Worm (Caenorhabditis elegans) whole organism, L2 larva: Measurements from ENCODE around the gene mev-1.
A peak's percentile ranks its signal among the peaks of the same experiment; 100 is the strongest.

Source experiments
- C34F6.9 ChIP-seq: fragments of 150-350 bp; optimal IDR thresholded peaks from 2 replicates; lab custom pipeline; 2014; ENCODE audit warnings: missing biosample characterization, missing genetic modification characterization
- F13H6.1 ChIP-seq: sonication (generic microtip); optimal IDR thresholded peaks from 2 replicates; lab custom pipeline; 2016; ENCODE audit warnings: missing genetic modification characterization, missing compliant biosample characterization
- R02D3.7 ChIP-seq: fragments of 150-350 bp; optimal IDR thresholded peaks from 2 replicates; lab custom pipeline; 2014; ENCODE audit warnings: missing biosample characterization, missing genetic modification characterization
- ZK546.5 ChIP-seq: sonication (generic microtip); optimal IDR thresholded peaks from 2 replicates; lab custom pipeline; 2017; ENCODE audit warnings: missing biosample characterization, missing genetic modification characterization
- alr-1 ChIP-seq: fragments of 150-350 bp; optimal IDR thresholded peaks from 2 replicates; lab custom pipeline; 2014; ENCODE audit warnings: missing biosample characterization, missing genetic modification characterization
- aly-2 ChIP-seq: fragments of 150-350 bp; optimal IDR thresholded peaks from 2 replicates; lab custom pipeline; 2014; ENCODE audit warnings: missing biosample characterization, missing genetic modification characterization
- ama-1 ChIP-seq: fragments of 150-350 bp; optimal IDR thresholded peaks from 2 replicates; lab custom pipeline; 2018; ENCODE audit warnings: inconsistent platforms
- blmp-1 ChIP-seq: sonication (generic microtip); optimal IDR thresholded peaks from 2 replicates; lab custom pipeline; 2017; ENCODE audit warnings: missing genetic modification characterization, mild to moderate bottlenecking, missing compliant biosample characterization, antibody characterized with exemption, moderate library complexity; ENCODE audit not compliant: insufficient read depth
- ceh-16 ChIP-seq: fragments of 150-350 bp; optimal IDR thresholded peaks from 2 replicates; lab custom pipeline; 2014; ENCODE audit warnings: missing biosample characterization, missing genetic modification characterization
- ceh-82 ChIP-seq: fragments of 150-350 bp; optimal IDR thresholded peaks from 2 replicates; lab custom pipeline; 2014; ENCODE audit warnings: missing biosample characterization, missing genetic modification characterization
- crh-2 ChIP-seq: sonication (generic microtip); optimal IDR thresholded peaks from 2 replicates; lab custom pipeline; 2017; ENCODE audit warnings: missing biosample characterization, missing genetic modification characterization
- dmd-4 ChIP-seq: sonication (generic microtip); optimal IDR thresholded peaks from 2 replicates; lab custom pipeline; 2017; ENCODE audit warnings: missing biosample characterization, missing genetic modification characterization
- egl-27 ChIP-seq: sonication (generic microtip); optimal IDR thresholded peaks from 3 replicates; lab custom pipeline; 2017; ENCODE audit warnings: missing biosample characterization, missing genetic modification reagents, missing genetic modification characterization
- elt-1 ChIP-seq: fragments of 150-350 bp; optimal IDR thresholded peaks from 2 replicates; lab custom pipeline; 2014; ENCODE audit warnings: missing biosample characterization, missing genetic modification characterization
- elt-3 ChIP-seq: sonication (generic microtip); optimal IDR thresholded peaks from 2 replicates; lab custom pipeline; 2017; ENCODE audit warnings: missing biosample characterization, missing genetic modification characterization
- fos-1 ChIP-seq: fragments of 150-350 bp; optimal IDR thresholded peaks from 2 replicates; lab custom pipeline; 2014; ENCODE audit warnings: missing biosample characterization, missing genetic modification characterization
- gmeb-1 ChIP-seq: fragments of 150-350 bp; optimal IDR thresholded peaks from 2 replicates; lab custom pipeline; 2014; ENCODE audit warnings: missing biosample characterization, missing genetic modification characterization
- lin-11 ChIP-seq: fragments of 150-350 bp; sonication (generic microtip); optimal IDR thresholded peaks from 2 replicates; lab custom pipeline; 2014; ENCODE audit warnings: missing biosample characterization, missing genetic modification characterization, inconsistent platforms, mixed read lengths
- lin-39 ChIP-seq: fragments of 150-350 bp; optimal IDR thresholded peaks from 2 replicates; lab custom pipeline; 2014; ENCODE audit warnings: missing biosample characterization, missing genetic modification reagents, missing genetic modification characterization
- lsy-2 ChIP-seq, 2 experiments: fragments of 150-350 bp in 1 of 2; sonication (generic microtip) in 1 of 2; optimal IDR thresholded peaks; 2 replicates each; lab custom pipeline; 2014 to 2017; ENCODE audit warnings: missing biosample characterization in 2 of 2, missing genetic modification characterization in 2 of 2
- mab-5 ChIP-seq: fragments of 150-350 bp; optimal IDR thresholded peaks from 2 replicates; lab custom pipeline; 2014; ENCODE audit warnings: missing biosample characterization, missing genetic modification characterization
- mbf-1 ChIP-seq: sonication (generic microtip); optimal IDR thresholded peaks from 2 replicates; lab custom pipeline; 2017; ENCODE audit warnings: missing biosample characterization, missing genetic modification characterization
- mdl-1 ChIP-seq, 2 experiments: fragments of 150-350 bp in 1 of 2; sonication (generic microtip) in 1 of 2; optimal IDR thresholded peaks; 2 replicates each; lab custom pipeline; 2017; ENCODE audit warnings: missing biosample characterization in 2 of 2, missing genetic modification characterization in 2 of 2
- nhr-10 ChIP-seq: sonication (generic microtip); optimal IDR thresholded peaks from 2 replicates; lab custom pipeline; 2017; ENCODE audit warnings: missing biosample characterization, missing genetic modification characterization
- nhr-11 ChIP-seq: fragments of 150-350 bp; optimal IDR thresholded peaks from 2 replicates; lab custom pipeline; 2014; ENCODE audit warnings: missing biosample characterization, missing genetic modification characterization
- nhr-129 ChIP-seq: fragments of 150-350 bp; optimal IDR thresholded peaks from 2 replicates; lab custom pipeline; 2014; ENCODE audit warnings: missing biosample characterization, missing genetic modification characterization
- nhr-237 ChIP-seq: fragments of 150-350 bp; optimal IDR thresholded peaks from 2 replicates; lab custom pipeline; 2014; ENCODE audit warnings: missing biosample characterization, missing genetic modification characterization
- nhr-25 ChIP-seq: fragments of 150-350 bp; sonication (generic microtip); optimal IDR thresholded peaks from 3 replicates; lab custom pipeline; 2014; ENCODE audit warnings: missing biosample characterization, missing genetic modification characterization
- nhr-6 ChIP-seq: fragments of 150-350 bp; optimal IDR thresholded peaks from 2 replicates; lab custom pipeline; 2014; ENCODE audit warnings: missing biosample characterization, missing genetic modification characterization
- nhr-77 ChIP-seq: fragments of 150-350 bp; optimal IDR thresholded peaks from 2 replicates; lab custom pipeline; 2014; ENCODE audit warnings: missing biosample characterization, missing genetic modification characterization
- sem-4 ChIP-seq: fragments of 150-350 bp; optimal IDR thresholded peaks from 2 replicates; lab custom pipeline; 2014; ENCODE audit warnings: missing biosample characterization, missing genetic modification reagents, missing genetic modification characterization
- skn-1 ChIP-seq: sonication (generic microtip); optimal IDR thresholded peaks from 2 replicates; lab custom pipeline; 2017; ENCODE audit warnings: missing biosample characterization, missing genetic modification characterization
- sma-3 ChIP-seq: sonication (generic microtip); optimal IDR thresholded peaks from 2 replicates; lab custom pipeline; 2016; ENCODE audit warnings: missing genetic modification reagents, missing genetic modification characterization, missing compliant biosample characterization
- sma-9 ChIP-seq, 2 experiments: fragments of 150-350 bp in 1 of 2; sonication (generic microtip) in 1 of 2; optimal IDR thresholded peaks; 2 replicates each; lab custom pipeline; 2014 to 2016; ENCODE audit warnings: missing genetic modification characterization in 2 of 2, mild to moderate bottlenecking in 1 of 2, missing biosample characterization in 1 of 2, missing compliant biosample characterization in 1 of 2, missing genetic modification reagents in 1 of 2, moderate library complexity in 1 of 2
- snpc-4 ChIP-seq: fragments of 150-350 bp; optimal IDR thresholded peaks from 2 replicates; lab custom pipeline; 2014; ENCODE audit warnings: missing biosample characterization, missing genetic modification characterization
- unc-39 ChIP-seq: fragments of 150-350 bp; optimal IDR thresholded peaks from 2 replicates; lab custom pipeline; 2014; ENCODE audit warnings: missing biosample characterization, missing genetic modification characterization
- unc-55 ChIP-seq: fragments of 150-350 bp; sonication (generic microtip); optimal IDR thresholded peaks from 3 replicates; lab custom pipeline; 2014; ENCODE audit warnings: missing biosample characterization, missing genetic modification reagents, missing genetic modification characterization
- unc-62 ChIP-seq: fragments of 150-350 bp; optimal IDR thresholded peaks from 2 replicates; lab custom pipeline; 2014; ENCODE audit warnings: missing biosample characterization, missing genetic modification reagents, missing genetic modification characterization
- zag-1 ChIP-seq: fragments of 150-350 bp; optimal IDR thresholded peaks from 2 replicates; lab custom pipeline; 2014; ENCODE audit warnings: missing biosample characterization, missing genetic modification characterization
- ztf-1 ChIP-seq: fragments of 200-800 bp; sonication (Bioruptor generic); conservative IDR thresholded peaks from 2 replicates; pipeline ENCODE4 v1.3.6; 2022; ENCODE audit warnings: missing genetic modification characterization, missing compliant biosample characterization
- ztf-11 ChIP-seq: sonication (generic microtip); optimal IDR thresholded peaks from 2 replicates; lab custom pipeline; 2017; ENCODE audit warnings: missing biosample characterization, missing genetic modification characterization

mev-1 gene

ce11 chrIII:10367355-10367909 lies 33.4 kb downstream of the mev-1 start:
- TF ChIP-seq nhr-129 (peak; percentile 18), ama-1 (lab: Kevin White, UChicago) (no peak), F13H6.1 (no peak), zag-1 (tag; lab: Kevin White, UChicago) (peak; percentile 10), ztf-11 (tag; lab: Kevin White, UChicago) (no peak), unc-55 (GFP tag; lab: Kevin White, UChicago) (peak; percentile 44), lin-39 (tag; lab: Kevin White, UChicago) (no peak), nhr-77 (tag; lab: Kevin White, UChicago) (no peak), nhr-25 (tag; lab: Kevin White, UChicago) (no peak), C34F6.9 (tag; lab: Kevin White, UChicago) (peak; percentile 45), mab-5 (tag; lab: Kevin White, UChicago) (no peak), ztf-1 (GFP tag; lab: Robert Waterston, UW) (no peak), unc-39 (tag; lab: Kevin White, UChicago) (no peak), lin-11 (tag; lab: Kevin White, UChicago) (no peak), elt-1 (tag; lab: Kevin White, UChicago) (no peak), lsy-2 (tag; optimal IDR thresholded peaks at IDR 0.05; lab: Kevin White, UChicago) (peak in 1 of 2 experiments; percentile 24)

- TF ChIP-seq ceh-82 (tag; lab: Kevin White, UChicago) (no peak), mdl-1 (tag; optimal IDR thresholded peaks at IDR 0.05; lab: Kevin White, UChicago) (no peak), egl-27 (tag; lab: Kevin White, UChicago) (no peak), alr-1 (tag; lab: Kevin White, UChicago) (no peak), ztf-11 (tag; lab: Kevin White, UChicago) (no peak), snpc-4 (tag; lab: Kevin White, UChicago) (no peak), gmeb-1 (tag; lab: Kevin White, UChicago) (no peak), lin-11 (tag; lab: Kevin White, UChicago) (no peak), dmd-4 (tag; lab: Kevin White, UChicago) (no peak), mbf-1 (tag; lab: Kevin White, UChicago) (no peak), unc-62 (no peak), nhr-237 (tag; lab: Kevin White, UChicago) (no peak), unc-39 (tag; lab: Kevin White, UChicago) (no peak)
- TF ChIP-seq, all 48 proteins: peak for 0
These were observed 39.8 kb downstream of the mev-1 start for ce11 chrIII:10373845-10374244.

- peak; percentile 85 for TF ChIP-seq fos-1 (tag; lab: Kevin White, UChicago)
- no peak for TF ChIP-seq aly-2 (tag; lab: Kevin White, UChicago)
- TF ChIP-seq nhr-6 (tag; lab: Kevin White, UChicago), result no peak
- TF ChIP-seq crh-2 (tag; lab: Kevin White, UChicago), result peak; percentile 19
- no peak for TF ChIP-seq ceh-16 (tag; lab: Kevin White, UChicago)
- TF ChIP-seq ceh-82 (tag; lab: Kevin White, UChicago), result no peak
- no peak for TF ChIP-seq ama-1 (lab: Kevin White, UChicago)
- no peak for TF ChIP-seq lin-39 (tag; lab: Kevin White, UChicago)
These were observed 42.0 kb downstream of the mev-1 start for ce11 chrIII:10376041-10376440.

ce11 chrIII:10378899-10379298 lies 44.8 kb downstream of the mev-1 start:
- TF ChIP-seq fos-1 (tag; lab: Kevin White, UChicago) (peak; percentile 72), snpc-4 (tag; lab: Kevin White, UChicago) (no peak), sma-9 (GFP tag; optimal IDR thresholded peaks at IDR 0.05; lab: Kevin White, UChicago) (peak; percentile 1), sma-9 (tag; optimal IDR thresholded peaks at IDR 0.05; lab: Kevin White, UChicago) (no peak)

ce11 chrIII:10379632-10380031 lies 45.6 kb downstream of the mev-1 start:
- TF ChIP-seq sma-3 (no peak), nhr-237 (tag; lab: Kevin White, UChicago) (no peak), sma-9 (GFP tag; optimal IDR thresholded peaks at IDR 0.05; lab: Kevin White, UChicago) (no peak), sma-9 (tag; optimal IDR thresholded peaks at IDR 0.05; lab: Kevin White, UChicago) (no peak), C34F6.9 (tag; lab: Kevin White, UChicago) (peak; percentile 33), lsy-2 (tag; optimal IDR thresholded peaks at IDR 0.05; lab: Kevin White, UChicago) (peak in 1 of 2 experiments; percentile 23), F13H6.1 (peak; percentile 16), fos-1 (tag; lab: Kevin White, UChicago) (no peak), crh-2 (tag; lab: Kevin White, UChicago) (peak; percentile 82), mbf-1 (tag; lab: Kevin White, UChicago) (no peak), snpc-4 (tag; lab: Kevin White, UChicago) (no peak), skn-1 (tag; lab: Kevin White, UChicago) (no peak), aly-2 (tag; lab: Kevin White, UChicago) (no peak), elt-3 (no peak), nhr-6 (tag; lab: Kevin White, UChicago) (no peak), R02D3.7 (tag; lab: Kevin White, UChicago) (no peak), ZK546.5 (no peak), zag-1 (tag; lab: Kevin White, UChicago) (no peak), nhr-11 (tag; lab: Kevin White, UChicago) (no peak), egl-27 (tag; lab: Kevin White, UChicago) (no peak), blmp-1 (no peak), nhr-10 (tag; lab: Kevin White, UChicago) (no peak), mab-5 (tag; lab: Kevin White, UChicago) (no peak), ztf-1 (GFP tag; lab: Robert Waterston, UW) (no peak), sem-4 (tag; lab: Kevin White, UChicago) (no peak), nhr-129 (no peak)
- TF ChIP-seq, all 48 proteins: peak for 4
